Fruit fly (Drosophila melanogaster) whole organism, prepupa: ENCODE results near the gene Nrd1.

Source experiments
- Blimp-1 ChIP-seq: fragments of 200-800 bp; sonication (Bioruptor generic); optimal IDR thresholded peaks from 3 replicates; lab custom pipeline; 2017; ENCODE audit warnings: missing biosample characterization, missing genetic modification characterization, mild to moderate bottlenecking, moderate library complexity, missing genetic modification reagents
- CG10669 ChIP-seq: fragments of 200-800 bp; sonication (Bioruptor generic); optimal IDR thresholded peaks from 3 replicates; lab custom pipeline; 2018; ENCODE audit warnings: missing biosample characterization, mild to moderate bottlenecking, missing genetic modification characterization, moderate library complexity
- CG11762 ChIP-seq: fragments of 200-800 bp; sonication (Bioruptor generic); optimal IDR thresholded peaks from 3 replicates; lab custom pipeline; 2016; ENCODE audit warnings: missing biosample characterization, missing genetic modification characterization; ENCODE audit not compliant: insufficient read depth
- CG11902 ChIP-seq: fragments of 200-800 bp; sonication (Bioruptor generic); optimal IDR thresholded peaks from 3 replicates; lab custom pipeline; 2016; ENCODE audit warnings: missing biosample characterization, missing genetic modification characterization
- CG15336 ChIP-seq: fragments of 200-800 bp; sonication (Bioruptor generic); IDR thresholded peaks from 2 replicates; pipeline ENCODE4 v1.3.6; 2022; ENCODE audit warnings: missing biosample characterization, missing genetic modification characterization
- CG1621 ChIP-seq: fragments of 200-800 bp; sonication (Bioruptor generic); optimal IDR thresholded peaks from 3 replicates; lab custom pipeline; 2018; ENCODE audit warnings: missing biosample characterization, mild to moderate bottlenecking, missing genetic modification characterization
- CG16779 ChIP-seq: fragments of 200-800 bp; sonication (Bioruptor generic); optimal IDR thresholded peaks from 3 replicates; lab custom pipeline; 2017; ENCODE audit warnings: missing biosample characterization, mild to moderate bottlenecking, missing genetic modification characterization
- CG3032 ChIP-seq: fragments of 200-800 bp; optimal IDR thresholded peaks from 2 replicates; lab custom pipeline; 2019; ENCODE audit warnings: missing biosample characterization, mild to moderate bottlenecking, missing genetic modification characterization, moderate library complexity
- CG31627 ChIP-seq: fragments of 200-800 bp; sonication (Bioruptor generic); optimal IDR thresholded peaks from 3 replicates; lab custom pipeline; 2016; ENCODE audit warnings: missing biosample characterization, missing genetic modification characterization
- CG32006 ChIP-seq: fragments of 200-800 bp; sonication (Bioruptor generic); optimal IDR thresholded peaks from 3 replicates; lab custom pipeline; 2017; ENCODE audit warnings: missing biosample characterization, mild to moderate bottlenecking, missing genetic modification characterization
- CG34406 ChIP-seq: fragments of 200-800 bp; sonication (Bioruptor generic); optimal IDR thresholded peaks from 3 replicates; lab custom pipeline; 2016; ENCODE audit warnings: missing biosample characterization, missing genetic modification characterization
- CG3919 ChIP-seq: fragments of 200-800 bp; sonication (Bioruptor generic); optimal IDR thresholded peaks from 3 replicates; lab custom pipeline; 2016; ENCODE audit warnings: missing biosample characterization, missing genetic modification characterization
- CG4318 ChIP-seq: fragments of 200-800 bp; sonication (Bioruptor generic); optimal IDR thresholded peaks from 3 replicates; lab custom pipeline; 2017; ENCODE audit warnings: missing biosample characterization, mild to moderate bottlenecking, missing genetic modification characterization
- CG6276 ChIP-seq: fragments of 200-800 bp; sonication (Bioruptor generic); optimal IDR thresholded peaks from 2 replicates; lab custom pipeline; 2017; ENCODE audit warnings: missing biosample characterization, mild to moderate bottlenecking, missing genetic modification characterization
- CG6792 ChIP-seq: fragments of 200-800 bp; sonication (Bioruptor generic); optimal IDR thresholded peaks from 3 replicates; lab custom pipeline; 2016; ENCODE audit warnings: missing biosample characterization, missing genetic modification characterization
- CG6808 ChIP-seq: fragments of 200-800 bp; sonication (Bioruptor generic); optimal IDR thresholded peaks from 3 replicates; lab custom pipeline; 2017; ENCODE audit warnings: missing biosample characterization, missing genetic modification characterization, mild to moderate bottlenecking, moderate library complexity, missing genetic modification reagents
- CG6854 ChIP-seq: fragments of 200-800 bp; sonication (Bioruptor generic); optimal IDR thresholded peaks from 2 replicates; lab custom pipeline; 2017; ENCODE audit warnings: missing biosample characterization, mild to moderate bottlenecking, missing genetic modification characterization
- CG7368 ChIP-seq: fragments of 200-800 bp; sonication (Bioruptor generic); optimal IDR thresholded peaks from 3 replicates; lab custom pipeline; 2016; ENCODE audit warnings: missing biosample characterization, missing genetic modification characterization
- CG8119 ChIP-seq: fragments of 200-800 bp; sonication (Bioruptor generic); IDR thresholded peaks from 3 replicates; pipeline ENCODE4 v1.3.6; 2022; ENCODE audit warnings: missing biosample characterization, missing genetic modification characterization
- CG8319 ChIP-seq: fragments of 200-800 bp; sonication (Bioruptor generic); optimal IDR thresholded peaks from 3 replicates; lab custom pipeline; 2016; ENCODE audit warnings: missing biosample characterization, missing genetic modification characterization
- CG8632 ChIP-seq: fragments of 200-800 bp; sonication (Bioruptor generic); optimal IDR thresholded peaks from 3 replicates; lab custom pipeline; 2016; ENCODE audit warnings: missing biosample characterization, missing genetic modification characterization
- CG9139 ChIP-seq: fragments of 200-800 bp; sonication (Bioruptor generic); optimal IDR thresholded peaks from 3 replicates; lab custom pipeline; 2017; ENCODE audit warnings: missing biosample characterization, mild to moderate bottlenecking, missing genetic modification characterization
- Eip75B ChIP-seq: fragments of 200-800 bp; sonication (Bioruptor generic); optimal IDR thresholded peaks from 3 replicates; lab custom pipeline; 2016; ENCODE audit warnings: missing biosample characterization, missing genetic modification characterization
- Eip78C ChIP-seq: fragments of 200-800 bp; sonication (Bioruptor generic); peaks from one replicate; lab custom pipeline; 2016; ENCODE audit warnings: missing biosample characterization, missing genetic modification characterization
- Eip93F ChIP-seq: fragments of 200-800 bp; sonication (Bioruptor generic); optimal IDR thresholded peaks from 2 replicates; lab custom pipeline; 2016; ENCODE audit warnings: missing biosample characterization, mild to moderate bottlenecking, missing genetic modification characterization
- Ets21C ChIP-seq: fragments of 200-800 bp; sonication (Bioruptor generic); optimal IDR thresholded peaks from 3 replicates; lab custom pipeline; 2016; ENCODE audit warnings: missing biosample characterization, missing genetic modification characterization
- Ets96B ChIP-seq: fragments of 200-800 bp; optimal IDR thresholded peaks from 2 replicates; lab custom pipeline; 2019; ENCODE audit warnings: missing biosample characterization, mild to moderate bottlenecking, missing genetic modification characterization, moderate library complexity
- Gug ChIP-seq: fragments of 200-800 bp; sonication (Bioruptor generic); IDR thresholded peaks from 2 replicates; pipeline ENCODE4 v1.3.6; 2022; ENCODE audit warnings: missing biosample characterization, missing genetic modification characterization
- Hr39 ChIP-seq: fragments of 200-800 bp; sonication (Bioruptor generic); optimal IDR thresholded peaks from 2 replicates; lab custom pipeline; 2016; ENCODE audit warnings: missing biosample characterization, missing genetic modification characterization
- Hr4 ChIP-seq: fragments of 200-800 bp; sonication (Bioruptor generic); optimal IDR thresholded peaks from 3 replicates; lab custom pipeline; 2016; ENCODE audit warnings: missing biosample characterization, missing genetic modification characterization
- Lpt ChIP-seq: fragments of 200-800 bp; sonication (Bioruptor generic); optimal IDR thresholded peaks from 3 replicates; lab custom pipeline; 2016; ENCODE audit warnings: missing biosample characterization, missing genetic modification characterization
- Met ChIP-seq: fragments of 200-800 bp; sonication (Bioruptor generic); optimal IDR thresholded peaks from 3 replicates; lab custom pipeline; 2016; ENCODE audit warnings: missing biosample characterization, missing genetic modification characterization
- OdsH ChIP-seq: fragments of 200-800 bp; sonication (Bioruptor generic); optimal IDR thresholded peaks from 3 replicates; lab custom pipeline; 2016; ENCODE audit warnings: missing biosample characterization, missing genetic modification characterization
- Smox ChIP-seq: fragments of 200-800 bp; sonication (Bioruptor generic); optimal IDR thresholded peaks from 3 replicates; lab custom pipeline; 2016; ENCODE audit warnings: missing biosample characterization, missing genetic modification characterization
- Sox102F ChIP-seq: fragments of 200-800 bp; sonication (Bioruptor generic); optimal IDR thresholded peaks from 2 replicates; lab custom pipeline; 2016; ENCODE audit warnings: missing biosample characterization, mild to moderate bottlenecking, missing genetic modification characterization
- Sox14 ChIP-seq: fragments of 200-800 bp; sonication (Bioruptor generic); optimal IDR thresholded peaks from 3 replicates; lab custom pipeline; 2016; ENCODE audit warnings: missing biosample characterization, missing genetic modification characterization
- Sox15 ChIP-seq: fragments of 200-800 bp; sonication (Bioruptor generic); optimal IDR thresholded peaks from 3 replicates; lab custom pipeline; 2016; ENCODE audit warnings: missing biosample characterization, missing genetic modification characterization
- achi ChIP-seq: fragments of 200-800 bp; sonication (Bioruptor generic); optimal IDR thresholded peaks from 3 replicates; lab custom pipeline; 2016; ENCODE audit warnings: missing biosample characterization, missing genetic modification characterization
- acj6 ChIP-seq: fragments of 200-800 bp; sonication (Bioruptor generic); optimal IDR thresholded peaks from 3 replicates; lab custom pipeline; 2016; ENCODE audit warnings: missing biosample characterization, missing genetic modification characterization
- cyc ChIP-seq: fragments of 200-800 bp; sonication (Bioruptor generic); optimal IDR thresholded peaks from 3 replicates; lab custom pipeline; 2016; ENCODE audit warnings: missing biosample characterization, missing genetic modification characterization
- dac ChIP-seq: fragments of 200-800 bp; sonication (Bioruptor generic); optimal IDR thresholded peaks from 2 replicates; lab custom pipeline; 2017; ENCODE audit warnings: missing biosample characterization, mild to moderate bottlenecking, missing genetic modification characterization
- dsx ChIP-seq: fragments of 200-800 bp; optimal IDR thresholded peaks from 3 replicates; lab custom pipeline; 2019; ENCODE audit warnings: missing biosample characterization, mild to moderate bottlenecking, missing genetic modification characterization, moderate library complexity; ENCODE audit not compliant: poor library complexity, severe bottlenecking
- esn ChIP-seq: fragments of 200-800 bp; sonication (Bioruptor generic); optimal IDR thresholded peaks from 2 replicates; lab custom pipeline; 2016; ENCODE audit warnings: missing biosample characterization, mild to moderate bottlenecking, missing genetic modification characterization, moderate library complexity
- fd59A ChIP-seq: fragments of 200-800 bp; sonication (Bioruptor generic); optimal IDR thresholded peaks from 2 replicates; lab custom pipeline; 2017; ENCODE audit warnings: missing biosample characterization, mild to moderate bottlenecking, missing genetic modification characterization, missing genetic modification reagents
- fd85E ChIP-seq: fragments of 200-800 bp; sonication (Bioruptor generic); optimal IDR thresholded peaks from 3 replicates; lab custom pipeline; 2016; ENCODE audit warnings: missing biosample characterization, missing genetic modification characterization
- fkh ChIP-seq: fragments of 200-800 bp; sonication (Bioruptor generic); optimal IDR thresholded peaks from 3 replicates; lab custom pipeline; 2017; ENCODE audit warnings: missing biosample characterization, mild to moderate bottlenecking, missing genetic modification characterization, moderate library complexity
- pdm3 ChIP-seq: fragments of 200-800 bp; sonication (Bioruptor generic); optimal IDR thresholded peaks from 3 replicates; lab custom pipeline; 2016; ENCODE audit warnings: missing biosample characterization, missing genetic modification characterization
- salr ChIP-seq, 2 experiments: fragments of 200-800 bp; sonication (Bioruptor generic); optimal IDR thresholded peaks; 3 replicates each; lab custom pipeline; 2016 to 2018; ENCODE audit warnings: missing biosample characterization in 2 of 2, missing genetic modification characterization in 2 of 2, mild to moderate bottlenecking in 1 of 2
- spab ChIP-seq: fragments of 200-800 bp; sonication (Bioruptor generic); optimal IDR thresholded peaks from 2 replicates; lab custom pipeline; 2017; ENCODE audit warnings: missing biosample characterization, mild to moderate bottlenecking, missing genetic modification characterization, missing genetic modification reagents
- ss ChIP-seq, 2 experiments: fragments of 200-800 bp; sonication (Bioruptor generic); optimal IDR thresholded peaks; 2 replicates in 1 of 2; 3 replicates in 1 of 2; lab custom pipeline; 2017 to 2018; ENCODE audit warnings: mild to moderate bottlenecking in 2 of 2, missing biosample characterization in 2 of 2, missing genetic modification characterization in 2 of 2, moderate library complexity in 1 of 2
- svp ChIP-seq: fragments of 200-800 bp; sonication (Bioruptor generic); peaks from one replicate; lab custom pipeline; 2016; ENCODE audit warnings: missing biosample characterization, missing genetic modification characterization
- topi ChIP-seq: fragments of 200-800 bp; sonication (Bioruptor generic); optimal IDR thresholded peaks from 3 replicates; lab custom pipeline; 2016; ENCODE audit warnings: missing biosample characterization, missing genetic modification characterization
- vri ChIP-seq: fragments of 200-800 bp; sonication (Bioruptor generic); optimal IDR thresholded peaks from 3 replicates; lab custom pipeline; 2016; ENCODE audit warnings: missing biosample characterization, mild to moderate bottlenecking, missing genetic modification characterization

The Nrd1 gene

dm6 chrX:11823003-11823402 is 45.7 kb downstream of the Nrd1 start:
- peak; percentile 25 for TF ChIP-seq Ets96B (tag; lab: Kevin White, UChicago)
- TF ChIP-seq CG3919: peak; percentile 5
- no peak for TF ChIP-seq CG34406 (GFP tag; lab: Kevin White, UChicago)
- no peak for TF ChIP-seq OdsH (GFP tag; lab: Kevin White, UChicago)
- no peak for TF ChIP-seq Hr39 (GFP tag; lab: Kevin White, UChicago)
- no peak for TF ChIP-seq dsx (GFP tag; lab: Kevin White, UChicago)
- no peak for TF ChIP-seq achi (GFP tag; lab: Kevin White, UChicago)
- TF ChIP-seq topi (GFP tag; lab: Kevin White, UChicago): no peak
- TF ChIP-seq CG10669 (GFP tag; lab: Kevin White, UChicago): no peak
- TF ChIP-seq pdm3 (GFP tag; lab: Kevin White, UChicago): no peak
- no peak for TF ChIP-seq CG1621 (tag; lab: Kevin White, UChicago)
- no peak for TF ChIP-seq Sox15 (GFP tag; lab: Kevin White, UChicago)
- peak; percentile 75 for TF ChIP-seq CG6276
- no peak for TF ChIP-seq CG11902 (GFP tag; lab: Kevin White, UChicago)
- TF ChIP-seq Hr4 (GFP tag; lab: Kevin White, UChicago): no peak
- TF ChIP-seq CG4318 (GFP tag; lab: Kevin White, UChicago): no peak
- peak; percentile 77 for TF ChIP-seq Eip78C (GFP tag; lab: Kevin White, UChicago)
- peak; percentile 72 for TF ChIP-seq CG15336 (GFP tag; lab: Robert Waterston, UW)
- no peak for TF ChIP-seq acj6 (GFP tag; lab: Kevin White, UChicago)
- TF ChIP-seq CG8119 (GFP tag; lab: Robert Waterston, UW): peak; percentile 72
- no peak for TF ChIP-seq Ets21C
- peak; percentile 23 for TF ChIP-seq dac (GFP tag; lab: Kevin White, UChicago)
- TF ChIP-seq Met: no peak
- peak; percentile 28 for TF ChIP-seq CG31627 (GFP tag; lab: Kevin White, UChicago)
- peak; percentile 58 for TF ChIP-seq vri (GFP tag; lab: Kevin White, UChicago)
- TF ChIP-seq fkh (GFP tag; lab: Kevin White, UChicago): no peak
- no peak for TF ChIP-seq Sox102F
- peak; percentile 49 for TF ChIP-seq Sox14 (GFP tag; lab: Kevin White, UChicago)
- no peak for TF ChIP-seq CG6808 (GFP tag; lab: Kevin White, UChicago)
- peak; percentile 17 for TF ChIP-seq CG3032 (tag; lab: Kevin White, UChicago)
- peak; percentile 55 for TF ChIP-seq CG32006 (GFP tag; lab: Kevin White, UChicago)
- peak; percentile 1 for TF ChIP-seq fd85E (GFP tag; lab: Kevin White, UChicago)
- peak; percentile 26 for TF ChIP-seq CG11762 (GFP tag; lab: Kevin White, UChicago)
- no peak for TF ChIP-seq CG7368 (GFP tag; lab: Kevin White, UChicago)
- no peak for TF ChIP-seq salr (GFP tag; optimal IDR thresholded peaks at IDR 0.05; lab: Kevin White, UChicago)
- TF ChIP-seq spab (GFP tag; lab: Kevin White, UChicago): no peak
- no peak for TF ChIP-seq fd59A (GFP tag; lab: Kevin White, UChicago)
- peak; percentile 58 for TF ChIP-seq CG6854 (GFP tag; lab: Kevin White, UChicago)
- no peak for TF ChIP-seq CG8319
- peak; percentile 71 for TF ChIP-seq Eip93F (GFP tag; lab: Kevin White, UChicago)
- TF ChIP-seq ss (GFP tag; optimal IDR thresholded peaks at IDR 0.05; lab: Kevin White, UChicago): no peak
- TF ChIP-seq CG16779: no peak
- TF ChIP-seq Blimp-1: no peak
- TF ChIP-seq CG6792 (GFP tag; lab: Kevin White, UChicago): no peak
- TF ChIP-seq CG8632: peak; percentile 25
- peak; percentile 11 for TF ChIP-seq Lpt
- TF ChIP-seq Eip75B (GFP tag; lab: Kevin White, UChicago): no peak
- TF ChIP-seq esn (GFP tag; lab: Kevin White, UChicago): peak; percentile 20
- no peak for TF ChIP-seq Gug (GFP tag; lab: Robert Waterston, UW)
- no peak for TF ChIP-seq cyc
- no peak for TF ChIP-seq svp
- TF ChIP-seq CG9139 (GFP tag; lab: Kevin White, UChicago): no peak
- no peak for TF ChIP-seq Smox (GFP tag; lab: Kevin White, UChicago)
